Fruit fly (Drosophila melanogaster): ENCODE results near the gene CG43290.

dm6 chr3R:7317107-7317506 is 32.2 kb downstream of the CG43290 start, which contains the start of gene CG10029:
- TF ChIP-seq Jra (GFP tag; optimal IDR thresholded peaks at IDR 0.05) (no peak), CG32264 (GFP tag; optimal IDR thresholded peaks at IDR 0.05) (no peak), Dfd (GFP tag; optimal IDR thresholded peaks at IDR 0.05) (no peak), Myc (optimal IDR thresholded peaks at IDR 0.05) (no peak), br (GFP tag; optimal IDR thresholded peaks at IDR 0.05) (no peak), Mio (GFP tag; optimal IDR thresholded peaks at IDR 0.05) (no peak), pan (optimal IDR thresholded peaks at IDR 0.05) (no peak), HLH106 (tag; optimal IDR thresholded peaks at IDR 0.05) (no peak)
